Worm (Caenorhabditis elegans): ENCODE data around the gene C46C11.3.

Gene C46C11.3

DNA sequence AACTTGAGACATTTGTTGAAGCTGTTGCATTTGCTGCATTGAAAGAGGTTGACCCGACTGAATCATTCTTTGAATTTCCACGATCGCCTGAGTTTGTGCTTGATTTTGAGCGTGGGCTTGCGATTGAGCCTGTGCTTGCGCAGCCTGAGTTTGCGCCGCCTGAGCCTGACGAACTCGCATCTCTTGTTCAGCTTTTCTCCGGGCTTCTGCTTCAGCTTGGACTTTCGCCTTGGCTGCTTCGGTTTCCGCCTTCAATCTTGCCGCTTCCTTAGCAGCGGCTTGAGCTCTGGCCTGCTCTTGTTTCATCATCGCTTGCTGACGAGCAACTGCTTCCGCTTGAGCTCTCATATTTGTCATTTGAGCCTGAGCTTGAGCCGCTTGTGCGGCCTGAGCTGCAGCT is 24.7 kb upstream of the C46C11.3 start:
- TF ChIP-seq ref-1 (GFP tag; conservative IDR thresholded peaks at IDR 0.05) (no peak), tab-1 (GFP tag; IDR thresholded peaks at IDR 0.05) (no peak), med-1 (GFP tag; optimal IDR thresholded peaks at IDR 0.05; ENCODE audit: insufficient read depth) (no peak), ztf-29 (GFP tag; IDR thresholded peaks at IDR 0.05) (no peak), ztf-23 (GFP tag; IDR thresholded peaks at IDR 0.05) (no peak), T22C8.4 (GFP tag; IDR thresholded peaks at IDR 0.05) (no peak), klf-2 (GFP tag; conservative IDR thresholded peaks at IDR 0.05) (no peak), flt-1 (GFP tag; IDR thresholded peaks at IDR 0.05) (no peak), cog-1 (tag; optimal IDR thresholded peaks at IDR 0.05) (no peak)

- TF ChIP-seq klf-2 (GFP tag; conservative IDR thresholded peaks at IDR 0.05) (no peak), T22C8.4 (GFP tag; IDR thresholded peaks at IDR 0.05) (no peak), med-1 (GFP tag; optimal IDR thresholded peaks at IDR 0.05; ENCODE audit: insufficient read depth) (no peak), ztf-23 (GFP tag; IDR thresholded peaks at IDR 0.05) (no peak), ztf-29 (GFP tag; IDR thresholded peaks at IDR 0.05) (no peak), cog-1 (tag; optimal IDR thresholded peaks at IDR 0.05) (no peak), flt-1 (GFP tag; IDR thresholded peaks at IDR 0.05) (no peak), ref-1 (GFP tag; conservative IDR thresholded peaks at IDR 0.05) (no peak), tab-1 (GFP tag; IDR thresholded peaks at IDR 0.05) (no peak)
Measured at ce11 chrX:4599526-4599925, 22.6 kb upstream of the C46C11.3 start.

- TF ChIP-seq tab-1 (GFP tag; IDR thresholded peaks at IDR 0.05) (no peak), cog-1 (tag; optimal IDR thresholded peaks at IDR 0.05) (no peak), ztf-29 (GFP tag; IDR thresholded peaks at IDR 0.05) (no peak), med-1 (GFP tag; optimal IDR thresholded peaks at IDR 0.05; ENCODE audit: insufficient read depth) (no peak), flt-1 (GFP tag; IDR thresholded peaks at IDR 0.05) (no peak), ref-1 (GFP tag; conservative IDR thresholded peaks at IDR 0.05) (no peak), klf-2 (GFP tag; conservative IDR thresholded peaks at IDR 0.05) (no peak)
Measured at ce11 chrX:4600987-4601386, 21.1 kb upstream of the C46C11.3 start.

DNA sequence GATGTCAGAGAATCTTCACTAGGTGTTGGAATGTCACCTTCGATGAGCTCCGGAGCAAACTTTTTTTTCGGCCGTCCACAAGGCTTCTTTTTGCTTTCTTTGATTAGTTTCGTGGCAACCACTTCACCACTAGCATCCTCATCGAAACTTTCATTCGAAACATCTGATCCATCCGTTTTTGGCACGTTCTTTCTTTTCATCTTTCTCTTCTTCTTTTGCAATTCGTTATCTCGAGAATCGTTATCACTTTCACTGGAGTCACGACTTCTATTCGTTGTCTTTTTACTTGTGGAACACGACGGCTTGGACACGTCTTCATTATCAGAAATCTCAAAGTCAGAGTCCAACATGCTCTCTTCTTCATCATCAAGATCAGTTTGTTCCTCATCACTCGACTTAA is 17.9 kb upstream of the C46C11.3 start:
- TF ChIP-seq tab-1 (GFP tag; IDR thresholded peaks at IDR 0.05) (no peak), ref-1 (GFP tag; conservative IDR thresholded peaks at IDR 0.05) (no peak), klf-2 (GFP tag; conservative IDR thresholded peaks at IDR 0.05) (no peak), T22C8.4 (GFP tag; IDR thresholded peaks at IDR 0.05) (no peak), ztf-23 (GFP tag; IDR thresholded peaks at IDR 0.05) (no peak), med-1 (GFP tag; optimal IDR thresholded peaks at IDR 0.05; ENCODE audit: insufficient read depth) (no peak), cog-1 (tag; optimal IDR thresholded peaks at IDR 0.05) (no peak), ztf-29 (GFP tag; IDR thresholded peaks at IDR 0.05) (no peak), flt-1 (GFP tag; IDR thresholded peaks at IDR 0.05) (no peak)

DNA sequence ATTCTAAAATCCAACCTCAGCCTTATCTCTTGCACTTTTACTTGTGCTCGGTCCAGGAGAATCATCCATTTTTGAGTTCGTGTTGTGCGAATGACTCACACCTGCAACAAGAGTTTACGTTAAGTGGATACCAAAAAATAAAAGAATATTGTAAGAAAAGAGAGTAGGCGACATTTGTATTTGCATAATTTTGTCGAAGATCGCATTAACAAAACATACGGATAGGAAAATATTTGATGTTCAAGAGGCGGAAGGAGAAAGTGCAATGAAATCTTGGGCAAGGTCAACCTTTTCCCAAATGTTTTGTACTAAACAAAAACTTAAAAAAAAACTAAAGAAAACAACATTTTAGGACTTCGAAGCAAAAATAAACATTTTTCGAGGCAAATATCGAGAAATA is 16.3 kb upstream of the C46C11.3 start, which contains the start of gene spat-3:
Gene spat-3 (minus strand): TSS at position 101 of the 400 bp plus-strand sequence.
- TF ChIP-seq ref-1 (GFP tag; conservative IDR thresholded peaks at IDR 0.05) (no peak), klf-2 (GFP tag; conservative IDR thresholded peaks at IDR 0.05) (no peak), flt-1 (GFP tag; IDR thresholded peaks at IDR 0.05) (no peak)

DNA sequence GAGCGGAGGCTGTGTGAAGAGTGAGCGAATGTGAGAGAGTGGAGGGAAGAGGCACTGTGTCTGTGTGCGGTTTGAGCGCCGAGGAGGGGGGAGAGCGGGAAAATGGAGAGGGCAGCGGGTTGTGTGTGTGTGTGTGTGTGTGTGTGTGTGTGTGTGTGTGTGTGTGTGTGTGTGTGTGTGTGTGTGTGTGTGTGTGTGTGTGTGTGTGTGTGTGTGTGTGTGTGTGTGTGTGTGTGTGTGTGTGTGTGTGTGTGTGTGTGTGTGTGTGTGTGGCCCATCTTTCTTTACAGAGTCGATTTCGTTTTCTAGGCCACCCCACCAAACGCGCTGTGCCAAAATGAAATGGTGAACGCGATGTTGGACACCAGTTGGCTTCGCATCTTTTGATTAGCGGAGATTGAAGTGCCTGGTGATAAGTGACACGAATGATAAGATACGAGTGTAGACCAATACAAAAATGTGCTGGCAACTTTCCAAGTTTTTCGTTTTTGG is 15.7 kb upstream of the C46C11.3 start:
- peak; percentile 84 for TF ChIP-seq flt-1 (GFP tag; IDR thresholded peaks at IDR 0.05)
- peak; percentile 76 for TF ChIP-seq ztf-23 (GFP tag; IDR thresholded peaks at IDR 0.05)
- peak; percentile 48; the same call in 1 of the 2 replicates for TF ChIP-seq tab-1 (GFP tag; IDR thresholded peaks at IDR 0.05)
- peak; percentile 71 for TF ChIP-seq cog-1 (tag; optimal IDR thresholded peaks at IDR 0.05)

DNA sequence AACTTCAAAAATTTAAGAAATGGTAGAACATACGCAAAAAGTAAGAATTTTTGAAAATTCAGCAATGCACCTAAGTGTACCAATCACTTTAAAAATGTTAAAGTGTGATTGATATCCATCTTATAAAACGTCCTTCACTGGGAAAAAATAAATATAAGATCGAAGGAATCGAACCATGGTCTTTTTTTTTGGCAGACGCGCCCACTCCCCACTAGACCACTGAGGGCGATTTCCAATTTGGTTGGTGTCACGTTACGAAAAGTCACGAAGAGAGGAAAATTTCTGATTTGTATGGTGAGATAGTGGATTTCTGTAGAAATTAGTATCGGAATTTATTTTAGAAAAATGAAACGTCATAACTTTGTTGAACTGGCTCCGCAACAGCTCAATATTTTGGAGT is 14.8 kb upstream of the C46C11.3 start:
- TF ChIP-seq ztf-29 (GFP tag; IDR thresholded peaks at IDR 0.05) = no peak
- no peak for TF ChIP-seq med-1 (GFP tag; optimal IDR thresholded peaks at IDR 0.05; ENCODE audit: insufficient read depth)
- no peak for TF ChIP-seq flt-1 (GFP tag; IDR thresholded peaks at IDR 0.05)
- TF ChIP-seq ztf-23 (GFP tag; IDR thresholded peaks at IDR 0.05) = no peak
- no peak for TF ChIP-seq ref-1 (GFP tag; conservative IDR thresholded peaks at IDR 0.05)
- no peak for TF ChIP-seq T22C8.4 (GFP tag; IDR thresholded peaks at IDR 0.05)
- TF ChIP-seq cog-1 (tag; optimal IDR thresholded peaks at IDR 0.05) = no peak
- TF ChIP-seq tab-1 (GFP tag; IDR thresholded peaks at IDR 0.05) = no peak
- TF ChIP-seq klf-2 (GFP tag; conservative IDR thresholded peaks at IDR 0.05) = no peak

- no peak for TF ChIP-seq ref-1 (GFP tag; conservative IDR thresholded peaks at IDR 0.05)
- TF ChIP-seq ztf-29 (GFP tag; IDR thresholded peaks at IDR 0.05) = no peak
- no peak for TF ChIP-seq flt-1 (GFP tag; IDR thresholded peaks at IDR 0.05)
- TF ChIP-seq T22C8.4 (GFP tag; IDR thresholded peaks at IDR 0.05) = no peak
- no peak for TF ChIP-seq med-1 (GFP tag; optimal IDR thresholded peaks at IDR 0.05; ENCODE audit: insufficient read depth)
- TF ChIP-seq tab-1 (GFP tag; IDR thresholded peaks at IDR 0.05) = no peak
- no peak for TF ChIP-seq ztf-23 (GFP tag; IDR thresholded peaks at IDR 0.05)
- TF ChIP-seq cog-1 (tag; optimal IDR thresholded peaks at IDR 0.05) = no peak
- no peak for TF ChIP-seq klf-2 (GFP tag; conservative IDR thresholded peaks at IDR 0.05)
Measured at ce11 chrX:4609635-4610034, 12.5 kb upstream of the C46C11.3 start.

DNA sequence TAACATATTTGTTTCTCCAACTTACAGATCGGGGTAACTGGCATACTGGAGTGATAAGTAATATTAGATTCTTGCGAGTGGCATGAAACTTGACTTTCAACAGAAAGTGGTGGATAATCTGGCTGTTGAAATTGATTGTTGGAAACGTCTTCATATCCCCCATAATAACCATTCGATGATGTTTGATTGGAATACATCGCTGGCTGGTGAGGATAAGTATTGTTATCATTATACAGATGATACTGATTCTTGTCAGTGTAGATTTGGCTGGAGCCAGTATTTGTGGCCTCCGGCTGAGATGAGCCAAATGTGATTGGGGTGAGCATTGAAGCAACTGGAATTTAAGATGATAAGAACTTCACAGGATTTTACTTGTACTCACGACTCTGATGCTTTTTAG is 7.1 kb upstream of the C46C11.3 start:
- no peak for TF ChIP-seq ref-1 (GFP tag; conservative IDR thresholded peaks at IDR 0.05)
- TF ChIP-seq flt-1 (GFP tag; IDR thresholded peaks at IDR 0.05) = no peak

DNA sequence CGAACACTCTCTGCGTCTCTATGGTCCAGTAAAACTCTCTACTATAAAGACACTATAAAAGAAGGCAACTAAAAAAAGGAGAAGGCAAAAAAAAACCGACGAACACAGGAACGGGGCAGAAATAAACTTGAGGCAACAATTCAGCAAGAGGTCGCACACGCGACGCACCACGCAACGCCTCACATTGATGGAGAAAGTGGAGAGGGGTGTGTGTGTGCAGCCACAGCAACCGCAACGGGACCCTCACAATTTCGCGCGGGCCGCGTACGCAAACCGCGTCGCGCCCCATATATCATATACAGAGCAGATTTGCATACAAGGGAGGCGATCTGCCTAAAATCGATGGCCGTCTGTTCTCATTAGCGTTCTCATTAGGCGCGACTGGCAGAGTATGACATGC is 5.3 kb upstream of the C46C11.3 start:
- TF ChIP-seq flt-1 (GFP tag; IDR thresholded peaks at IDR 0.05) (0 out of 2 replicates have a peak, but pooled peaks have one; percentile 55), ref-1 (GFP tag; conservative IDR thresholded peaks at IDR 0.05) (no peak), cog-1 (tag; optimal IDR thresholded peaks at IDR 0.05) (peak; percentile 20)

- TF ChIP-seq med-1 (GFP tag; optimal IDR thresholded peaks at IDR 0.05; ENCODE audit: insufficient read depth) (no peak), tab-1 (GFP tag; IDR thresholded peaks at IDR 0.05) (no peak), ztf-29 (GFP tag; IDR thresholded peaks at IDR 0.05) (no peak)
Measured at ce11 chrX:4619582-4619981, 2.5 kb upstream of the C46C11.3 start, which contains the start of gene pqn-65. Gene pqn-65, minus strand, starts transcription at chrX:4619635.
